Worm (Caenorhabditis elegans) whole organism, late embryonic: ENCODE results near the gene Y60A3A.25.

Experiments
- ama-1 ChIP-seq: fragments of 150-350 bp; optimal IDR thresholded peaks from 2 replicates; lab custom pipeline; 2014
- ceh-19 ChIP-seq: fragments of 200-800 bp; sonication (Bioruptor generic); optimal IDR thresholded peaks from 2 replicates; lab custom pipeline; 2018; ENCODE audit warnings: mild to moderate bottlenecking, missing genetic modification characterization, missing compliant biosample characterization
- nhr-11 ChIP-seq: fragments of 150-350 bp; optimal IDR thresholded peaks from 2 replicates; lab custom pipeline; 2014; ENCODE audit warnings: missing biosample characterization, missing genetic modification characterization
- pag-3 ChIP-seq: sonication (generic microtip); optimal IDR thresholded peaks from 2 replicates; lab custom pipeline; 2016; ENCODE audit warnings: missing compliant biosample characterization, missing genetic modification characterization, borderline replicate concordance
- pqm-1 ChIP-seq: sonication (generic microtip); optimal IDR thresholded peaks from 2 replicates; lab custom pipeline; 2016; ENCODE audit warnings: missing genetic modification characterization, missing compliant biosample characterization
- unc-86 ChIP-seq: sonication (generic microtip); optimal IDR thresholded peaks from 2 replicates; lab custom pipeline; 2016; ENCODE audit warnings: missing genetic modification characterization, missing compliant biosample characterization
- zip-5 ChIP-seq: sonication (generic microtip); optimal IDR thresholded peaks from 2 replicates; lab custom pipeline; 2016; ENCODE audit warnings: missing genetic modification characterization, missing compliant biosample characterization

DNA sequence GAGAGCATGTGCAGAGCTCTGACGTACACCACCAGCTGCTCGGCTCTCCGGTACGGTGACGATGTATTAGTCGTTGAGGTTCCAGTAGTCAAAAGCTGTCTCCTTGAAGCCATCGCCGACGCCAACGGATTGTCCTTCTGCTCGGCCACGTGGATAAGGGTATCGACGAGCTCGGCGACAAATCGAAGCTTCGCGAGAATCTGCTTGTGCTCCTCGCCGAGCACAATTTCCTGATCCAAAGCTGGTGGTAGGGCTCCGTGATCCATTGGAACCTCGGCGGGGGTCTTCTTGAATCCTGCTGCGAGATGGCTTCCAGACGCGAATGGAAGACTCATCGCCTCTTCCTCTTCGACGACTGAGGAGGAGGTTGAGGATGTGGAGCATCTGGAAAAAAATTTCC, 3.5 kb upstream of the Y60A3A.25 start:
- TF ChIP-seq unc-86 (no peak), pqm-1 (tag; lab: Kevin White, UChicago) (no peak), pag-3 (tag; lab: Kevin White, UChicago) (no peak), ama-1 (no peak), nhr-11 (no peak), ceh-19 (GFP tag; lab: Kevin White, UChicago) (no peak), zip-5 (tag; lab: Kevin White, UChicago) (no peak)
